Worm (Caenorhabditis elegans) whole organism, L1 larva: ENCODE measurements around the gene K11H12.8.
A peak's percentile ranks its signal among the peaks of the same experiment; 100 is the strongest.

Experiments used
- C04F5.9 ChIP-seq: sonication (generic microtip); optimal IDR thresholded peaks from 2 replicates; lab custom pipeline; 2016; ENCODE audit warnings: missing genetic modification characterization, missing compliant biosample characterization
- C16A3.4 ChIP-seq: fragments of 150-350 bp; optimal IDR thresholded peaks from 2 replicates; lab custom pipeline; 2014; ENCODE audit warnings: missing biosample characterization, missing genetic modification characterization
- F16B12.6 ChIP-seq: fragments of 150-350 bp; optimal IDR thresholded peaks from 2 replicates; lab custom pipeline; 2014; ENCODE audit warnings: missing biosample characterization, missing genetic modification characterization
- alr-1 ChIP-seq: fragments of 200-800 bp; sonication (Bioruptor generic); optimal IDR thresholded peaks from 2 replicates; lab custom pipeline; 2018; ENCODE audit warnings: borderline replicate concordance, mild to moderate bottlenecking, missing genetic modification characterization, missing compliant biosample characterization
- blmp-1 ChIP-seq: fragments of 150-350 bp; optimal IDR thresholded peaks from 2 replicates; lab custom pipeline; 2014; ENCODE audit warnings: missing biosample characterization, missing genetic modification characterization
- ceh-63 ChIP-seq: fragments of 200-800 bp; sonication (Bioruptor generic); optimal IDR thresholded peaks from 2 replicates; lab custom pipeline; 2018; ENCODE audit warnings: mild to moderate bottlenecking, missing genetic modification characterization, missing compliant biosample characterization
- ceh-8 ChIP-seq: fragments of 200-800 bp; sonication (Bioruptor generic); optimal IDR thresholded peaks from 2 replicates; lab custom pipeline; 2018; ENCODE audit warnings: mild to moderate bottlenecking, missing genetic modification characterization, moderate library complexity, missing compliant biosample characterization
- ceh-90 ChIP-seq: sonication (generic microtip); optimal IDR thresholded peaks from 2 replicates; lab custom pipeline; 2016; ENCODE audit warnings: missing genetic modification characterization, missing compliant biosample characterization
- ces-1 ChIP-seq: fragments of 150-350 bp; optimal IDR thresholded peaks from 2 replicates; lab custom pipeline; 2014; ENCODE audit warnings: missing biosample characterization, missing genetic modification reagents, missing genetic modification characterization
- dpl-1 ChIP-seq, 3 experiments: fragments of 150-350 bp in 2 of 3; sonication (generic microtip) in 1 of 3; optimal IDR thresholded peaks; 2 replicates each; lab custom pipeline; 2014 to 2017; ENCODE audit warnings: missing biosample characterization in 3 of 3, missing genetic modification characterization in 3 of 3, missing genetic modification reagents in 3 of 3
- dsc-1 ChIP-seq: sonication (generic microtip); optimal IDR thresholded peaks from 2 replicates; lab custom pipeline; 2016; ENCODE audit warnings: mild to moderate bottlenecking, missing genetic modification characterization, missing compliant biosample characterization
- efl-1 ChIP-seq, 4 experiments: fragments of 150-350 bp; optimal IDR thresholded peaks in 3 of 4; peaks in 1 of 4; 1 replicate in 1 of 4; 2 replicates in 3 of 4; lab custom pipeline; 2014; ENCODE audit warnings: missing biosample characterization in 2 of 4, missing genetic modification characterization in 2 of 4, missing genetic modification reagents in 2 of 4
- efl-3 ChIP-seq: fragments of 200-800 bp; sonication (Bioruptor generic); optimal IDR thresholded peaks from 2 replicates; lab custom pipeline; 2018; ENCODE audit warnings: mild to moderate bottlenecking, missing genetic modification characterization, missing compliant biosample characterization
- egl-13 ChIP-seq: sonication (generic microtip); optimal IDR thresholded peaks from 2 replicates; lab custom pipeline; 2016; ENCODE audit warnings: missing genotype, missing genetic modification reagents, missing genetic modification characterization, missing compliant biosample characterization
- elt-3 ChIP-seq, 6 experiments: fragments of 150-350 bp in 1 of 6; sonication (generic microtip); optimal IDR thresholded peaks; 2 replicates each; lab custom pipeline; 2017 to 2018; ENCODE audit warnings: missing biosample characterization in 6 of 6, missing genetic modification characterization in 6 of 6, inconsistent platforms in 1 of 6
- ets-5 ChIP-seq: fragments of 200-800 bp; sonication (Bioruptor generic); IDR thresholded peaks from 2 replicates; pipeline ENCODE4 v1.3.6; 2022; ENCODE audit warnings: missing genetic modification characterization, missing compliant biosample characterization
- fkh-4 ChIP-seq: sonication (generic microtip); optimal IDR thresholded peaks from 2 replicates; lab custom pipeline; 2016; ENCODE audit warnings: missing compliant biosample characterization, missing genetic modification characterization, borderline replicate concordance
- fkh-8 ChIP-seq: sonication (generic microtip); optimal IDR thresholded peaks from 2 replicates; lab custom pipeline; 2016; ENCODE audit warnings: mild to moderate bottlenecking, missing genetic modification characterization, missing compliant biosample characterization
- fos-1 ChIP-seq: fragments of 150-350 bp; optimal IDR thresholded peaks from 2 replicates; lab custom pipeline; 2014; ENCODE audit warnings: missing biosample characterization, missing genetic modification characterization
- hlh-4 ChIP-seq: sonication (generic microtip); optimal IDR thresholded peaks from 2 replicates; lab custom pipeline; 2016; ENCODE audit warnings: mild to moderate bottlenecking, missing genetic modification characterization, missing compliant biosample characterization
- hpl-2 ChIP-seq: fragments of 150-350 bp; optimal IDR thresholded peaks from 2 replicates; lab custom pipeline; 2014; ENCODE audit warnings: missing biosample characterization, missing genetic modification reagents, missing genetic modification characterization
- jun-1 ChIP-seq: fragments of 150-350 bp; optimal IDR thresholded peaks from 2 replicates; lab custom pipeline; 2014; ENCODE audit warnings: missing biosample characterization, missing genetic modification reagents, missing genetic modification characterization
- lin-13 ChIP-seq: fragments of 150-350 bp; optimal IDR thresholded peaks from 2 replicates; lab custom pipeline; 2014; ENCODE audit warnings: missing biosample characterization, missing genetic modification reagents, missing genetic modification characterization
- lin-35 ChIP-seq, 2 experiments: fragments of 150-350 bp; optimal IDR thresholded peaks; 2 replicates each; lab custom pipeline; 2014; ENCODE audit warnings: missing biosample characterization in 2 of 2, missing genetic modification characterization in 2 of 2, missing genetic modification reagents in 2 of 2
- lin-39 ChIP-seq: fragments of 150-350 bp; optimal IDR thresholded peaks from 2 replicates; lab custom pipeline; 2014; ENCODE audit warnings: missing biosample characterization, missing genetic modification reagents, missing genetic modification characterization
- lir-3 ChIP-seq: sonication (generic microtip); optimal IDR thresholded peaks from 2 replicates; lab custom pipeline; 2016; ENCODE audit warnings: mild to moderate bottlenecking, missing genetic modification characterization, moderate library complexity, missing compliant biosample characterization; ENCODE audit not compliant: poor library complexity
- lsy-2 ChIP-seq, 2 experiments: fragments of 150-350 bp; optimal IDR thresholded peaks; 2 replicates each; lab custom pipeline; 2014; ENCODE audit warnings: missing biosample characterization in 2 of 2, missing genetic modification characterization in 2 of 2
- mab-9 ChIP-seq: fragments of 200-800 bp; sonication (Bioruptor generic); IDR thresholded peaks from 2 replicates; pipeline ENCODE4 v1.3.6; 2022; ENCODE audit warnings: missing genetic modification reagents, missing genetic modification characterization, missing compliant biosample characterization
- mef-2 ChIP-seq: fragments of 150-350 bp; optimal IDR thresholded peaks from 2 replicates; lab custom pipeline; 2014; ENCODE audit warnings: missing biosample characterization, missing genetic modification characterization
- mep-1 ChIP-seq: fragments of 150-350 bp; optimal IDR thresholded peaks from 2 replicates; lab custom pipeline; 2014; ENCODE audit warnings: missing biosample characterization, missing genetic modification characterization
- nhr-11 ChIP-seq: fragments of 150-350 bp; optimal IDR thresholded peaks from 2 replicates; lab custom pipeline; 2014; ENCODE audit warnings: missing biosample characterization, missing genetic modification characterization
- nhr-12 ChIP-seq: sonication (generic microtip); optimal IDR thresholded peaks from 2 replicates; lab custom pipeline; 2017; ENCODE audit warnings: missing biosample characterization, missing genetic modification characterization
- nhr-28 ChIP-seq: fragments of 150-350 bp; optimal IDR thresholded peaks from 2 replicates; lab custom pipeline; 2014; ENCODE audit warnings: missing biosample characterization, missing genetic modification characterization
- nhr-71 ChIP-seq: sonication (generic microtip); optimal IDR thresholded peaks from 2 replicates; lab custom pipeline; 2016; ENCODE audit warnings: mild to moderate bottlenecking, missing genetic modification characterization, moderate library complexity, missing compliant biosample characterization
- nhr-77 ChIP-seq: fragments of 150-350 bp; optimal IDR thresholded peaks from 2 replicates; lab custom pipeline; 2014; ENCODE audit warnings: missing biosample characterization, missing genetic modification characterization
- nhr-90 ChIP-seq: sonication (generic microtip); optimal IDR thresholded peaks from 2 replicates; lab custom pipeline; 2016; ENCODE audit warnings: mild to moderate bottlenecking, missing genetic modification characterization, missing compliant biosample characterization; ENCODE audit not compliant: poor library complexity
- pax-3 ChIP-seq: fragments of 200-800 bp; sonication (Bioruptor generic); optimal IDR thresholded peaks from 2 replicates; lab custom pipeline; 2018; ENCODE audit warnings: mild to moderate bottlenecking, missing genetic modification characterization, moderate library complexity, missing compliant biosample characterization
- pqm-1 ChIP-seq: sonication (generic microtip); optimal IDR thresholded peaks from 3 replicates; lab custom pipeline; 2017; ENCODE audit warnings: missing biosample characterization, missing genetic modification characterization
- skn-1 ChIP-seq: fragments of 150-350 bp; optimal IDR thresholded peaks from 2 replicates; lab custom pipeline; 2014; ENCODE audit warnings: missing biosample characterization, missing genetic modification characterization
- snu-23 ChIP-seq: sonication (generic microtip); optimal IDR thresholded peaks from 2 replicates; lab custom pipeline; 2016; ENCODE audit warnings: missing genetic modification characterization, missing compliant biosample characterization
- sptf-1 ChIP-seq: fragments of 150-350 bp; optimal IDR thresholded peaks from 2 replicates; lab custom pipeline; 2014; ENCODE audit warnings: missing biosample characterization, missing genetic modification characterization
- sup-37 ChIP-seq: fragments of 200-800 bp; sonication (Bioruptor generic); optimal IDR thresholded peaks from 2 replicates; lab custom pipeline; 2018; ENCODE audit warnings: mild to moderate bottlenecking, missing genetic modification characterization, missing compliant biosample characterization
- tbx-2 ChIP-seq: sonication (generic microtip); optimal IDR thresholded peaks from 2 replicates; lab custom pipeline; 2016; ENCODE audit warnings: missing genetic modification characterization, missing compliant biosample characterization
- unc-30 ChIP-seq: sonication (generic microtip); optimal IDR thresholded peaks from 2 replicates; lab custom pipeline; 2017; ENCODE audit warnings: missing biosample characterization, missing genetic modification characterization
- unc-98 ChIP-seq: fragments of 200-800 bp; sonication (Bioruptor generic); IDR thresholded peaks from 2 replicates; pipeline ENCODE4 v1.3.6; 2022; ENCODE audit warnings: missing genetic modification characterization, missing compliant biosample characterization

Gene K11H12.8

ce11 chrIV:657932-658331 lies 2.7 kb downstream of the K11H12.8 start (continued):
- no peak for TF ChIP-seq jun-1 (tag; lab: Kevin White, UChicago)
- TF ChIP-seq nhr-71 (tag; lab: Kevin White, UChicago) = peak; percentile 90
- TF ChIP-seq lir-3 (tag; lab: Kevin White, UChicago) = peak; percentile 53
- TF ChIP-seq nhr-12 (tag; lab: Kevin White, UChicago) = no peak
- TF ChIP-seq F16B12.6 = peak; percentile 27
- TF ChIP-seq mef-2 (tag; lab: Kevin White, UChicago) = no peak
- TF ChIP-seq dpl-1 (GFP tag; optimal IDR thresholded peaks at IDR 0.05; lab: Kevin White, UChicago) = peak; percentile 45 to 56 (median 47)
- TF ChIP-seq mab-9 (GFP tag; lab: Robert Waterston, UW) = no peak
- no peak for TF ChIP-seq nhr-28
- TF ChIP-seq nhr-77 (tag; lab: Kevin White, UChicago) = peak; percentile 24
- TF ChIP-seq unc-98 = peak; percentile 54; the same call in 1 of the 2 replicates
- no peak for TF ChIP-seq pqm-1 (tag; lab: Kevin White, UChicago)
- TF ChIP-seq tbx-2 (tag; lab: Kevin White, UChicago) = peak; percentile 61
- peak in 1 of 6 experiments; percentile 22 for TF ChIP-seq elt-3 (tag; optimal IDR thresholded peaks at IDR 0.05; lab: Kevin White, UChicago)
- no peak for TF ChIP-seq nhr-11 (tag; lab: Kevin White, UChicago)
- no peak for TF ChIP-seq hpl-2 (GFP tag; lab: Kevin White, UChicago)
- no peak for TF ChIP-seq pax-3 (tag; lab: Kevin White, UChicago)
- no peak for TF ChIP-seq blmp-1 (tag; lab: Kevin White, UChicago)
- TF ChIP-seq lin-39 = peak; percentile 53
- TF ChIP-seq mep-1 (tag; lab: Kevin White, UChicago) = peak; percentile 65
- TF ChIP-seq alr-1 (tag; lab: Kevin White, UChicago) = no peak
- TF ChIP-seq egl-13 (tag; lab: Kevin White, UChicago) = peak; percentile 7

DNA sequence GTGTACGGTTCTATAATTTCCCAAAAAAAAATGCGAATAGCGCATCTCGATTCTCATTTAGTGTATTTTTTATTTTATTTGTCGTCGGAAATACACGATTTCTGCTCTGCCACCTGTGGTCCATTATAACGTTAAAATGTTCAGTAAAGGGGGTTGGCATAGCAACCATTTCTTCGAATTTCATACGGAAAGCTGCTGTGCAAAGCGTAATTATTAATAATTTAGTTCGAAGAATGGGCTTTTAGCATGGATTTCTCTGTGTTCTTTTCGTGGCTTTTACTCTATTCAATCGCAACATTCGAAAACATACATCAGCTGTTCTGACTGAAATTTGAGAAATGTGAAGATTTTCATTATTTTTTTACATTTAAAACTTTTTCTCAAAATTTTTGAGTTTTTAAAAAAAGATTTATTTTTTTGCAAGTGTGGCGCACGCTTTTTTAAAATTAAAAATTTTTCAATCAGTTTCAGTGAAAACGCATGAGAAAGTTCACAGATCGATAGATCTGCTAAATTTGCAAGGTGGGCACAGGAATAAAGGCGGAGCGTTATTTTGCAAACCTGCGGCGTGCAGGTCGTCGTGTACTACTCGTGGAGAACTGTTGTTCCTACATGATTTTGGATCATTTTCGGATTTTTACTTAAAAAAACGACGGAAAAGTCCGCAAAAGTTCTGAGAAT lies 3.4 kb downstream of the K11H12.8 start:
- TF ChIP-seq lin-35 (GFP tag; optimal IDR thresholded peaks at IDR 0.05; lab: Kevin White, UChicago) = peak in 1 of 2 experiments; percentile 21
- peak; percentile 18 for TF ChIP-seq fkh-8 (tag; lab: Kevin White, UChicago)
- TF ChIP-seq fos-1 (tag; lab: Kevin White, UChicago) = no peak
- TF ChIP-seq mep-1 (tag; lab: Kevin White, UChicago) = peak; percentile 14
- TF ChIP-seq, all 84 proteins: peak for 3

DNA sequence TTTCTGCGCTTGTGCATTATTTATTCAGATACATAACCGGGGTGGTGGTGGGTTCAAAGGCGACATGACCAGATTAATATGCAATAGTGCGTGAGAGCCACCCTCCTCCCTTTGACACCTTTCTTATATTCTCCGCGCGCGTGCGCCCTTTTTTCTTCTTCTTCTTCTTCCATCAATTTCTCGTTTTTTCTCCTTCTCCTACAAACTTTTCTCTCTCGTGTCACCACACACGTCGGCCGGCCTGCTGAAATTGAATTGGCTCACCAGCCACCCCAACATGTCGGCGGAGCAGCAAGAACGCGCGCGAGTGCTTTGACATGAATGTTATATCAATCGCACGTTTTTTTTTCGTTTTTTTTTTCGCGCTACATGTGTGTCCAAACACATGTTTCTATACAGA lies 4.4 kb downstream of the K11H12.8 start:
- no peak for TF ChIP-seq skn-1
- no peak for TF ChIP-seq mep-1 (tag; lab: Kevin White, UChicago)
- peak; percentile 4 for TF ChIP-seq snu-23
- no peak for TF ChIP-seq lin-13 (GFP tag; lab: Kevin White, UChicago)
- peak in 1 of 2 experiments; percentile 32 for TF ChIP-seq lsy-2 (tag; optimal IDR thresholded peaks at IDR 0.05; lab: Kevin White, UChicago)
- no peak for TF ChIP-seq efl-1 (optimal IDR thresholded peaks at IDR 0.05; lab: Kevin White, UChicago)
- no peak for TF ChIP-seq efl-1 (GFP tag; optimal IDR thresholded peaks at IDR 0.05 in 1 of 2; lab: Kevin White, UChicago)
- TF ChIP-seq efl-3 = no peak
- TF ChIP-seq ceh-8 = no peak
- no peak for TF ChIP-seq fkh-4 (tag; lab: Kevin White, UChicago)
- no peak for TF ChIP-seq lin-35 (GFP tag; optimal IDR thresholded peaks at IDR 0.05; lab: Kevin White, UChicago)
- TF ChIP-seq F16B12.6 = no peak
- no peak for TF ChIP-seq nhr-90 (tag; lab: Kevin White, UChicago)
- no peak for TF ChIP-seq sup-37 (GFP tag; lab: Kevin White, UChicago)
- peak; percentile 33 for TF ChIP-seq dsc-1 (tag; lab: Kevin White, UChicago)
- TF ChIP-seq tbx-2 (tag; lab: Kevin White, UChicago) = no peak
- TF ChIP-seq lin-39 = no peak
- TF ChIP-seq unc-30 = no peak
- TF ChIP-seq egl-13 (tag; lab: Kevin White, UChicago) = peak; percentile 0
- TF ChIP-seq C16A3.4 (tag; lab: Kevin White, UChicago) = no peak
- TF ChIP-seq nhr-28 = no peak
- TF ChIP-seq sptf-1 = no peak
- no peak for TF ChIP-seq lir-3 (tag; lab: Kevin White, UChicago)
- TF ChIP-seq ceh-63 (GFP tag; lab: Kevin White, UChicago) = no peak
- TF ChIP-seq ces-1 (GFP tag; lab: Kevin White, UChicago) = no peak
- TF ChIP-seq fkh-8 (tag; lab: Kevin White, UChicago) = peak; percentile 67
- TF ChIP-seq hlh-4 (tag; lab: Kevin White, UChicago) = no peak
- no peak for TF ChIP-seq alr-1 (tag; lab: Kevin White, UChicago)
- TF ChIP-seq ceh-90 (tag; lab: Kevin White, UChicago) = no peak
- TF ChIP-seq ets-5 (GFP tag; lab: Robert Waterston, UW) = no peak
- TF ChIP-seq pqm-1 (tag; lab: Kevin White, UChicago) = no peak
- TF ChIP-seq C04F5.9 (tag; lab: Kevin White, UChicago) = no peak
- TF ChIP-seq nhr-77 (tag; lab: Kevin White, UChicago) = no peak
